Fruit fly (Drosophila melanogaster): Measurements from ENCODE around the gene lectin-33A.

lectin-33A gene

dm6 chr2L:10967257-10968008, 34.4 kb upstream of the lectin-33A start:
- TF ChIP-seq Sp1 (GFP tag; optimal IDR thresholded peaks at IDR 0.05): peak; percentile 10
- no peak for TF ChIP-seq Vsx2 (GFP tag; optimal IDR thresholded peaks at IDR 0.05; ENCODE audit: partially characterized antibody)
- no peak for TF ChIP-seq Dfd (GFP tag; optimal IDR thresholded peaks at IDR 0.05)
- TF ChIP-seq ey (GFP tag; optimal IDR thresholded peaks at IDR 0.05): no peak
- no peak for TF ChIP-seq usp (GFP tag; optimal IDR thresholded peaks at IDR 0.05)
- TF ChIP-seq sage (GFP tag; optimal IDR thresholded peaks at IDR 0.05): no peak
- peak; percentile 80 for TF ChIP-seq Dif (GFP tag; optimal IDR thresholded peaks at IDR 0.05; ENCODE audit: partially characterized antibody)
- no peak for TF ChIP-seq CG9705 (GFP tag; optimal IDR thresholded peaks at IDR 0.05)
- no peak for TF ChIP-seq sv (GFP tag; optimal IDR thresholded peaks at IDR 0.05)
- no peak for TF ChIP-seq Hr78 (GFP tag; optimal IDR thresholded peaks at IDR 0.05)
- peak; percentile 18 to 64 for TF ChIP-seq dl (GFP tag; optimal IDR thresholded peaks at IDR 0.05; ENCODE audit: insufficient read depth in 1 of 2, partially characterized antibody in 2 of 2)
- no peak for TF ChIP-seq Abd-B (GFP tag; optimal IDR thresholded peaks at IDR 0.05)
- TF ChIP-seq br (GFP tag; optimal IDR thresholded peaks at IDR 0.05): no peak
- peak; percentile 41 for TF ChIP-seq HLH106 (tag; optimal IDR thresholded peaks at IDR 0.05)
- no peak for TF ChIP-seq tai (GFP tag; optimal IDR thresholded peaks at IDR 0.05)
- TF ChIP-seq psq (GFP tag; optimal IDR thresholded peaks at IDR 0.05): peak; percentile 44
- no peak for TF ChIP-seq pan (optimal IDR thresholded peaks at IDR 0.05)
- TF ChIP-seq Myc (optimal IDR thresholded peaks at IDR 0.05): no peak
- no peak for TF ChIP-seq brk (GFP tag; optimal IDR thresholded peaks at IDR 0.05)
- TF ChIP-seq fru (GFP tag; optimal IDR thresholded peaks at IDR 0.05): peak; percentile 36
- TF ChIP-seq lola (GFP tag; optimal IDR thresholded peaks at IDR 0.05): no peak
- TF ChIP-seq dsf (GFP tag; optimal IDR thresholded peaks at IDR 0.05; ENCODE audit: borderline replicate concordance): no peak
- TF ChIP-seq CrebA (GFP tag; optimal IDR thresholded peaks at IDR 0.05; ENCODE audit: borderline replicate concordance): no peak
- TF ChIP-seq Rel (GFP tag; optimal IDR thresholded peaks at IDR 0.05): no peak
- TF ChIP-seq Rel (tag; optimal IDR thresholded peaks at IDR 0.05): peak; percentile 51
- TF ChIP-seq Hr83 (GFP tag; optimal IDR thresholded peaks at IDR 0.05; ENCODE audit: poor library complexity, severe bottlenecking): no peak
- peak; percentile 16 for TF ChIP-seq Hnf4 (GFP tag; optimal IDR thresholded peaks at IDR 0.05)
- TF ChIP-seq GATAd (GFP tag; optimal IDR thresholded peaks at IDR 0.05): no peak
- no peak for TF ChIP-seq Mio (GFP tag; optimal IDR thresholded peaks at IDR 0.05)
- TF ChIP-seq woc (GFP tag; optimal IDR thresholded peaks at IDR 0.05): peak; percentile 62
- no peak for TF ChIP-seq jim (GFP tag; optimal IDR thresholded peaks at IDR 0.05)
- TF ChIP-seq N (GFP tag; optimal IDR thresholded peaks at IDR 0.05): no peak
- TF ChIP-seq dmrt93B (GFP tag; optimal IDR thresholded peaks at IDR 0.05): no peak
- TF ChIP-seq OdsH (GFP tag; optimal IDR thresholded peaks at IDR 0.05): peak; percentile 30
- TF ChIP-seq foxo (GFP tag; optimal IDR thresholded peaks at IDR 0.05): peak in 1 of 2 experiments; percentile 27
- TF ChIP-seq rgr (GFP tag; optimal IDR thresholded peaks at IDR 0.05): peak; percentile 44
- peak; percentile 47 for TF ChIP-seq h (GFP tag; optimal IDR thresholded peaks at IDR 0.05)
- no peak for TF ChIP-seq CG32264 (GFP tag; optimal IDR thresholded peaks at IDR 0.05)
- TF ChIP-seq Jra (GFP tag; optimal IDR thresholded peaks at IDR 0.05): no peak

DNA sequence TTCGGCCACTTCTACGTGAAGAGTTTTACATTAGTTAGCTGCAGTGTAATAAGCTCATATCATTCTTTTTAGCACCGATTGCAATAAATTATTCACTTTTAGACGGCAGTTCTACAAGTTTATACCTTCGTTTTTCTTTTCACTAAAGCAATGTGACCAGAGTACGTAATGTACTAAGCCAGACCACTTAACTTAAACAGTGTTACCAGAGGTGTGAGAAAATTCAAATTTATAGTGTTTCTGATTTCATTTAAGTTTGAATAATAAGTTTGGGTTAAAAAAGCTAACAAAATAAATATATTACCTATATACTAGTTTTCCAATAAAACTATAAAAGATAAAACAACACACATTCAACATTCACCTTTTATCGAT, 33.9 kb upstream of the lectin-33A start:
- TF ChIP-seq foxo (GFP tag; optimal IDR thresholded peaks at IDR 0.05) (no peak), dsf (GFP tag; optimal IDR thresholded peaks at IDR 0.05; ENCODE audit: borderline replicate concordance) (no peak), Dif (GFP tag; optimal IDR thresholded peaks at IDR 0.05; ENCODE audit: partially characterized antibody) (no peak), woc (GFP tag; optimal IDR thresholded peaks at IDR 0.05) (no peak), dl (GFP tag; optimal IDR thresholded peaks at IDR 0.05; ENCODE audit: insufficient read depth in 1 of 2, partially characterized antibody in 2 of 2) (no peak)

All from whole organism, wandering third instar larva.